Fruit fly (Drosophila melanogaster) whole organism, embryonic: ENCODE measurements around the gene CG31675.

Experiments
- B-H1 ChIP-seq: fragments of 200-800 bp; sonication (Bioruptor generic); IDR thresholded peaks from 3 replicates; pipeline ENCODE4 v1.3.6; 2022; ENCODE audit warnings: missing biosample characterization, missing genetic modification characterization
- C15 ChIP-seq: fragments of 200-800 bp; sonication (Bioruptor generic); IDR thresholded peaks from 3 replicates; pipeline ENCODE4 v1.3.6; 2022; ENCODE audit warnings: missing biosample characterization, missing genetic modification characterization
- CG10209 ChIP-seq: fragments of 200-800 bp; sonication (Bioruptor generic); optimal IDR thresholded peaks from 3 replicates; lab custom pipeline; 2017; ENCODE audit warnings: missing biosample characterization, mild to moderate bottlenecking, missing genetic modification characterization, missing genetic modification reagents
- CG10654 ChIP-seq: fragments of 200-800 bp; sonication (Bioruptor generic); optimal IDR thresholded peaks from 2 replicates; lab custom pipeline; 2016; ENCODE audit warnings: missing biosample characterization, missing genetic modification characterization
- CG11085 ChIP-seq: fragments of 200-800 bp; sonication (Bioruptor generic); IDR thresholded peaks from 2 replicates; pipeline ENCODE4 v1.3.6; 2022; ENCODE audit warnings: missing biosample characterization, missing genetic modification characterization
- CG11456 ChIP-seq: fragments of 200-800 bp; sonication (Bioruptor generic); IDR thresholded peaks from 3 replicates; pipeline ENCODE4 v1.3.6; 2022; ENCODE audit warnings: missing biosample characterization, missing genetic modification characterization
- CG12104 ChIP-seq: fragments of 200-800 bp; sonication (Bioruptor generic); optimal IDR thresholded peaks from 3 replicates; lab custom pipeline; 2016; ENCODE audit warnings: missing biosample characterization, missing genetic modification characterization
- CG12236 ChIP-seq: fragments of 200-800 bp; sonication (Bioruptor generic); optimal IDR thresholded peaks from 2 replicates; lab custom pipeline; 2016; ENCODE audit warnings: missing biosample characterization, missing genetic modification characterization
- CG12659 ChIP-seq: fragments of 200-800 bp; sonication (Bioruptor generic); optimal IDR thresholded peaks from 3 replicates; lab custom pipeline; 2017; ENCODE audit warnings: mild to moderate bottlenecking, missing biosample characterization, missing genetic modification reagents, missing genetic modification characterization
- CG13424 ChIP-seq: fragments of 200-800 bp; sonication (Bioruptor generic); optimal IDR thresholded peaks from 2 replicates; lab custom pipeline; 2019; ENCODE audit warnings: missing biosample characterization, mild to moderate bottlenecking, missing genetic modification characterization, moderate library complexity
- CG14014 ChIP-seq: fragments of 200-800 bp; sonication (Bioruptor generic); IDR thresholded peaks from 2 replicates; pipeline ENCODE4 v1.3.6; 2022; ENCODE audit warnings: missing biosample characterization, missing genetic modification characterization
- CG14050 ChIP-seq: fragments of 200-800 bp; sonication (Bioruptor generic); IDR thresholded peaks from 3 replicates; pipeline ENCODE4 v1.3.6; 2022; ENCODE audit warnings: missing biosample characterization, missing genetic modification characterization
- CG1602 ChIP-seq: fragments of 200-800 bp; sonication (Bioruptor generic); optimal IDR thresholded peaks from 3 replicates; lab custom pipeline; 2016; ENCODE audit warnings: missing biosample characterization, missing genetic modification characterization
- CG17186 ChIP-seq: fragments of 200-800 bp; sonication (Bioruptor generic); optimal IDR thresholded peaks from 3 replicates; lab custom pipeline; 2017; ENCODE audit warnings: missing biosample characterization, missing genetic modification reagents, missing genetic modification characterization
- CG17802 ChIP-seq: fragments of 200-800 bp; sonication (Bioruptor generic); optimal IDR thresholded peaks from 2 replicates; lab custom pipeline; 2018; ENCODE audit warnings: missing biosample characterization, mild to moderate bottlenecking, missing genetic modification characterization, moderate library complexity
- CG1792 ChIP-seq: fragments of 200-800 bp; sonication (Bioruptor generic); optimal IDR thresholded peaks from 2 replicates; lab custom pipeline; 2016; ENCODE audit warnings: missing biosample characterization, missing genetic modification characterization
- CG2199 ChIP-seq: fragments of 200-800 bp; sonication (Bioruptor generic); IDR thresholded peaks from 3 replicates; pipeline ENCODE4 v1.3.6; 2022; ENCODE audit warnings: missing biosample characterization, missing genetic modification characterization
- CG2712 ChIP-seq: fragments of 200-800 bp; optimal IDR thresholded peaks from 3 replicates; lab custom pipeline; 2019; ENCODE audit warnings: missing biosample characterization, mild to moderate bottlenecking, missing genetic modification characterization, moderate library complexity
- CG30020 ChIP-seq: fragments of 200-800 bp; optimal IDR thresholded peaks from 2 replicates; lab custom pipeline; 2019; ENCODE audit warnings: missing biosample characterization, mild to moderate bottlenecking, missing genetic modification characterization, moderate library complexity
- CG32767 ChIP-seq: fragments of 200-800 bp; sonication (Bioruptor generic); IDR thresholded peaks from 2 replicates; pipeline ENCODE4 v1.3.6; 2022; ENCODE audit warnings: missing biosample characterization, missing genetic modification characterization
- CG4282 ChIP-seq: fragments of 200-800 bp; sonication (Bioruptor generic); optimal IDR thresholded peaks from 2 replicates; lab custom pipeline; 2016; ENCODE audit warnings: missing biosample characterization, missing genetic modification characterization
- CG4360 ChIP-seq: fragments of 200-800 bp; sonication (Bioruptor generic); IDR thresholded peaks from 2 replicates; pipeline ENCODE4 v1.3.6; 2022; ENCODE audit warnings: missing biosample characterization, missing genetic modification characterization
- CG43689 ChIP-seq: fragments of 200-800 bp; sonication (Bioruptor generic); IDR thresholded peaks from 2 replicates; pipeline ENCODE4 v1.3.6; 2022; ENCODE audit warnings: missing biosample characterization, missing genetic modification characterization
- CG4424 ChIP-seq: fragments of 200-800 bp; sonication (Bioruptor generic); optimal IDR thresholded peaks from 3 replicates; lab custom pipeline; 2016; ENCODE audit warnings: missing biosample characterization, missing genetic modification characterization
- CG7963 ChIP-seq: fragments of 200-800 bp; sonication (Bioruptor generic); IDR thresholded peaks from 3 replicates; pipeline ENCODE4 v1.3.6; 2022; ENCODE audit warnings: missing biosample characterization, missing genetic modification characterization; ENCODE audit not compliant: partially characterized antibody
- CHES-1-like ChIP-seq: fragments of 200-800 bp; sonication (Bioruptor generic); optimal IDR thresholded peaks from 2 replicates; lab custom pipeline; 2016; ENCODE audit warnings: missing biosample characterization, missing genetic modification characterization
- CTCF ChIP-seq: fragments of 200-800 bp; sonication (Bioruptor generic); optimal IDR thresholded peaks from 2 replicates; lab custom pipeline; 2017; ENCODE audit warnings: missing biosample characterization, mild to moderate bottlenecking, missing genetic modification characterization, moderate library complexity
- Camta ChIP-seq: fragments of 200-800 bp; sonication (Bioruptor generic); optimal IDR thresholded peaks from 2 replicates; lab custom pipeline; 2016; ENCODE audit warnings: missing biosample characterization, missing genetic modification characterization
- Chrac-16 ChIP-seq: fragments of 200-800 bp; sonication (Bioruptor generic); optimal IDR thresholded peaks from 3 replicates; lab custom pipeline; 2016; ENCODE audit warnings: missing biosample characterization, missing genetic modification characterization
- CoRest ChIP-seq: fragments of 200-800 bp; sonication (Bioruptor generic); optimal IDR thresholded peaks from 3 replicates; lab custom pipeline; 2018; ENCODE audit warnings: missing biosample characterization, mild to moderate bottlenecking, missing genetic modification characterization, moderate library complexity
- D19A ChIP-seq: fragments of 200-800 bp; optimal IDR thresholded peaks from 3 replicates; lab custom pipeline; 2019; ENCODE audit warnings: missing biosample characterization, mild to moderate bottlenecking, missing genetic modification characterization, moderate library complexity
- D19B ChIP-seq: fragments of 200-800 bp; sonication (Bioruptor generic); optimal IDR thresholded peaks from 2 replicates; lab custom pipeline; 2017; ENCODE audit warnings: missing biosample characterization, mild to moderate bottlenecking, missing genetic modification characterization
- HLHmδ ChIP-seq: fragments of 200-800 bp; sonication (Bioruptor generic); optimal IDR thresholded peaks from 2 replicates; lab custom pipeline; 2018; ENCODE audit warnings: missing biosample characterization, mild to moderate bottlenecking, missing genetic modification characterization, moderate library complexity
- Hmx ChIP-seq: fragments of 200-800 bp; sonication (Bioruptor generic); optimal IDR thresholded peaks from 2 replicates; lab custom pipeline; 2016; ENCODE audit warnings: missing biosample characterization, missing genetic modification characterization
- Nf-YC ChIP-seq: fragments of 200-800 bp; optimal IDR thresholded peaks from 3 replicates; lab custom pipeline; 2019; ENCODE audit warnings: missing biosample characterization, mild to moderate bottlenecking, missing genetic modification characterization, moderate library complexity
- Optix ChIP-seq: fragments of 200-800 bp; sonication (Bioruptor generic); IDR thresholded peaks from 3 replicates; pipeline ENCODE4 v1.3.6; 2022; ENCODE audit warnings: missing biosample characterization, missing genetic modification characterization
- Sry-δ ChIP-seq: fragments of 200-800 bp; sonication (Bioruptor generic); optimal IDR thresholded peaks from 2 replicates; lab custom pipeline; 2016; ENCODE audit warnings: missing biosample characterization, missing genetic modification characterization
- Stat92E ChIP-seq, 3 experiments: fragments of >200 bp in 2 of 3; fragments of 200-800 bp in 1 of 3; sonication (Bioruptor generic) in 1 of 3; optimal IDR thresholded peaks; 2 replicates each; lab custom pipeline; 2017 to 2019; ENCODE audit warnings: missing biosample characterization in 3 of 3, missing genetic modification characterization in 3 of 3, mild to moderate bottlenecking in 1 of 3, moderate library complexity in 1 of 3
- al ChIP-seq: fragments of 200-800 bp; sonication (Bioruptor generic); IDR thresholded peaks from 2 replicates; pipeline ENCODE4 v1.3.6; 2022; ENCODE audit warnings: missing biosample characterization, missing genetic modification characterization
- aop ChIP-seq: fragments of 200-800 bp; sonication (Bioruptor generic); IDR thresholded peaks from 2 replicates; pipeline ENCODE4 v1.3.6; 2022; ENCODE audit warnings: missing biosample characterization, missing genetic modification characterization
- bcd ChIP-seq: fragments of 200-800 bp; sonication (Bioruptor generic); optimal IDR thresholded peaks from 2 replicates; lab custom pipeline; 2017; ENCODE audit warnings: missing biosample characterization, mild to moderate bottlenecking, missing genetic modification characterization
- corto ChIP-seq: fragments of 200-800 bp; sonication (Bioruptor generic); optimal IDR thresholded peaks from 2 replicates; lab custom pipeline; 2016; ENCODE audit warnings: missing biosample characterization, mild to moderate bottlenecking, missing genetic modification characterization, moderate library complexity
- da ChIP-seq: fragments of 200-800 bp; sonication (Bioruptor generic); optimal IDR thresholded peaks from 2 replicates; lab custom pipeline; 2016; ENCODE audit warnings: missing biosample characterization, missing genetic modification characterization
- her ChIP-seq: fragments of 200-800 bp; sonication (Bioruptor generic); optimal IDR thresholded peaks from 2 replicates; lab custom pipeline; 2016; ENCODE audit warnings: missing biosample characterization, missing genetic modification characterization
- kni ChIP-seq: fragments of 200-800 bp; sonication (Bioruptor generic); optimal IDR thresholded peaks from 3 replicates; lab custom pipeline; 2017; ENCODE audit warnings: mild to moderate bottlenecking, missing biosample characterization, missing genetic modification reagents, missing genetic modification characterization
- pho ChIP-seq: fragments of 200-800 bp; sonication (Bioruptor generic); optimal IDR thresholded peaks from 2 replicates; lab custom pipeline; 2016; ENCODE audit warnings: missing biosample characterization, missing genetic modification characterization
- pros ChIP-seq: fragments of 200-800 bp; sonication (Bioruptor generic); optimal IDR thresholded peaks from 3 replicates; lab custom pipeline; 2019; ENCODE audit warnings: missing biosample characterization, mild to moderate bottlenecking, missing genetic modification characterization, moderate library complexity
- row ChIP-seq: fragments of 200-800 bp; sonication (Bioruptor generic); IDR thresholded peaks from 3 replicates; pipeline ENCODE4 v1.3.6; 2022; ENCODE audit warnings: missing biosample characterization, missing genetic modification characterization
- slou ChIP-seq: fragments of 200-800 bp; sonication (Bioruptor generic); optimal IDR thresholded peaks from 3 replicates; lab custom pipeline; 2016; ENCODE audit warnings: missing biosample characterization, missing genetic modification characterization
- tgo ChIP-seq: fragments of 200-800 bp; sonication (Bioruptor generic); IDR thresholded peaks from 3 replicates; pipeline ENCODE4 v1.3.6; 2022; ENCODE audit warnings: missing biosample characterization, missing genetic modification characterization
- tll ChIP-seq, 2 experiments: fragments of 200-800 bp in 1 of 2; fragments of >200 bp in 1 of 2; sonication (Bioruptor generic) in 1 of 2; optimal IDR thresholded peaks; 2 replicates each; lab custom pipeline; 2017 to 2019; ENCODE audit warnings: missing biosample characterization in 2 of 2, missing genetic modification characterization in 2 of 2, mild to moderate bottlenecking in 1 of 2, moderate library complexity in 1 of 2
- ttk ChIP-seq: fragments of 200-800 bp; sonication (Bioruptor generic); IDR thresholded peaks from 2 replicates; pipeline ENCODE4 v2.1.2; 2022; ENCODE audit warnings: missing biosample characterization, missing genetic modification characterization
- zf30C ChIP-seq: fragments of 200-800 bp; sonication (Bioruptor generic); optimal IDR thresholded peaks from 3 replicates; lab custom pipeline; 2018; ENCODE audit warnings: missing biosample characterization, mild to moderate bottlenecking, missing genetic modification characterization

The CG31675 gene

dm6 chr2L:20911374-20911773 is 43.8 kb downstream of the CG31675 start (continued):
- no peak for TF ChIP-seq CG11456 (GFP tag; lab: Robert Waterston, UW)
- no peak for TF ChIP-seq kni (GFP tag; lab: Kevin White, UChicago)
- no peak for TF ChIP-seq CG1602 (GFP tag; lab: Kevin White, UChicago)
- no peak for TF ChIP-seq row
- TF ChIP-seq CG13424 (tag; lab: Kevin White, UChicago): peak; percentile 35
- TF ChIP-seq B-H1: no peak; the same call in 2 of the 3 replicates
- TF ChIP-seq CG11085 (GFP tag; lab: Robert Waterston, UW): no peak
- no peak for TF ChIP-seq CG10654 (GFP tag; lab: Kevin White, UChicago)
- no peak for TF ChIP-seq tgo (GFP tag; lab: Robert Waterston, UW)
- TF ChIP-seq Chrac-16 (GFP tag; lab: Kevin White, UChicago): no peak
- no peak for TF ChIP-seq D19A (tag; lab: Kevin White, UChicago)
- TF ChIP-seq ttk: no peak
- no peak for TF ChIP-seq corto (GFP tag; lab: Kevin White, UChicago)
- no peak for TF ChIP-seq C15 (GFP tag; lab: Robert Waterston, UW)
- TF ChIP-seq her (GFP tag; lab: Kevin White, UChicago): no peak
- TF ChIP-seq bcd (GFP tag; lab: Kevin White, UChicago): no peak
- TF ChIP-seq CG14014 (GFP tag; lab: Robert Waterston, UW): peak; percentile 19; the same call in 1 of the 2 replicates
- TF ChIP-seq Stat92E (GFP tag; optimal IDR thresholded peaks at IDR 0.05; lab: Kevin White, UChicago): no peak
- TF ChIP-seq Camta (GFP tag; lab: Kevin White, UChicago): peak; percentile 3
- no peak for TF ChIP-seq CG7963 (GFP tag; lab: Robert Waterston, UW)
- no peak for TF ChIP-seq CG30020 (tag; lab: Kevin White, UChicago)
- TF ChIP-seq slou (GFP tag; lab: Kevin White, UChicago): no peak
- TF ChIP-seq CG4424 (GFP tag; lab: Kevin White, UChicago): no peak
- TF ChIP-seq CG12659 (GFP tag; lab: Kevin White, UChicago): peak; percentile 43
- no peak for TF ChIP-seq al (GFP tag; lab: Robert Waterston, UW)
- no peak for TF ChIP-seq Hmx (GFP tag; lab: Kevin White, UChicago)
- no peak for TF ChIP-seq pho (GFP tag; lab: Kevin White, UChicago)
- no peak for TF ChIP-seq CG12104
- peak; percentile 20 for TF ChIP-seq CoRest (tag; lab: Kevin White, UChicago)
- peak; percentile 19 for TF ChIP-seq D19B (GFP tag; lab: Kevin White, UChicago)
- TF ChIP-seq CG17802 (tag; lab: Kevin White, UChicago): no peak
- no peak for TF ChIP-seq pros
- TF ChIP-seq CG10209: peak; percentile 46
- TF ChIP-seq CG1792 (GFP tag; lab: Kevin White, UChicago): no peak
- no peak for TF ChIP-seq CG2199 (GFP tag; lab: Robert Waterston, UW)
- TF ChIP-seq CG4360: no peak
- TF ChIP-seq CHES-1-like (GFP tag; lab: Kevin White, UChicago): no peak
- TF ChIP-seq HLHmδ: no peak
- TF ChIP-seq zf30C (GFP tag; lab: Kevin White, UChicago): no peak
- no peak for TF ChIP-seq Nf-YC
- TF ChIP-seq CG2712 (tag; lab: Kevin White, UChicago): no peak
- no peak for TF ChIP-seq CG43689 (GFP tag; lab: Robert Waterston, UW)
- TF ChIP-seq CTCF (GFP tag; lab: Kevin White, UChicago): peak; percentile 33
- no peak for TF ChIP-seq Optix (GFP tag; lab: Robert Waterston, UW)
- TF ChIP-seq CG17186 (GFP tag; lab: Kevin White, UChicago): no peak
- TF ChIP-seq da (GFP tag; lab: Kevin White, UChicago): no peak
- no peak for TF ChIP-seq tll (GFP tag; optimal IDR thresholded peaks at IDR 0.05; lab: Kevin White, UChicago)
- TF ChIP-seq CG12236 (GFP tag; lab: Kevin White, UChicago): no peak
- no peak for TF ChIP-seq Sry-δ (GFP tag; lab: Kevin White, UChicago)
- no peak for TF ChIP-seq CG32767 (GFP tag; lab: Robert Waterston, UW)
- TF ChIP-seq CG14050 (GFP tag; lab: Robert Waterston, UW): no peak
- TF ChIP-seq aop (GFP tag; lab: Robert Waterston, UW): no peak
- TF ChIP-seq CG4282 (GFP tag; lab: Kevin White, UChicago): no peak
